Worm (Caenorhabditis elegans) whole organism, L2 larva: Measurements from ENCODE around the gene irld-64.
A peak's percentile ranks its signal among the peaks of the same experiment; 100 is the strongest.

ENCODE experiments used
- C34F6.9 ChIP-seq: fragments of 150-350 bp; optimal IDR thresholded peaks from 2 replicates; lab custom pipeline; 2014; ENCODE audit warnings: missing biosample characterization, missing genetic modification characterization
- F13H6.1 ChIP-seq: sonication (generic microtip); optimal IDR thresholded peaks from 2 replicates; lab custom pipeline; 2016; ENCODE audit warnings: missing genetic modification characterization, missing compliant biosample characterization
- R02D3.7 ChIP-seq: fragments of 150-350 bp; optimal IDR thresholded peaks from 2 replicates; lab custom pipeline; 2014; ENCODE audit warnings: missing biosample characterization, missing genetic modification characterization
- Y55F3AM.14 ChIP-seq: fragments of 200-800 bp; sonication (Bioruptor generic); optimal IDR thresholded peaks from 2 replicates; lab custom pipeline; 2018; ENCODE audit warnings: mild to moderate bottlenecking, missing genetic modification characterization, missing compliant biosample characterization
- ZK546.5 ChIP-seq: sonication (generic microtip); optimal IDR thresholded peaks from 2 replicates; lab custom pipeline; 2017; ENCODE audit warnings: missing biosample characterization, missing genetic modification characterization
- alr-1 ChIP-seq: fragments of 150-350 bp; optimal IDR thresholded peaks from 2 replicates; lab custom pipeline; 2014; ENCODE audit warnings: missing biosample characterization, missing genetic modification characterization
- aly-2 ChIP-seq: fragments of 150-350 bp; optimal IDR thresholded peaks from 2 replicates; lab custom pipeline; 2014; ENCODE audit warnings: missing biosample characterization, missing genetic modification characterization
- ama-1 ChIP-seq: fragments of 150-350 bp; optimal IDR thresholded peaks from 2 replicates; lab custom pipeline; 2018; ENCODE audit warnings: inconsistent platforms
- blmp-1 ChIP-seq: sonication (generic microtip); optimal IDR thresholded peaks from 2 replicates; lab custom pipeline; 2017; ENCODE audit warnings: missing genetic modification characterization, mild to moderate bottlenecking, missing compliant biosample characterization, antibody characterized with exemption, moderate library complexity; ENCODE audit not compliant: insufficient read depth
- ceh-16 ChIP-seq: fragments of 150-350 bp; optimal IDR thresholded peaks from 2 replicates; lab custom pipeline; 2014; ENCODE audit warnings: missing biosample characterization, missing genetic modification characterization
- ceh-82 ChIP-seq: fragments of 150-350 bp; optimal IDR thresholded peaks from 2 replicates; lab custom pipeline; 2014; ENCODE audit warnings: missing biosample characterization, missing genetic modification characterization
- crh-2 ChIP-seq: sonication (generic microtip); optimal IDR thresholded peaks from 2 replicates; lab custom pipeline; 2017; ENCODE audit warnings: missing biosample characterization, missing genetic modification characterization
- dmd-4 ChIP-seq: sonication (generic microtip); optimal IDR thresholded peaks from 2 replicates; lab custom pipeline; 2017; ENCODE audit warnings: missing biosample characterization, missing genetic modification characterization
- egl-27 ChIP-seq: sonication (generic microtip); optimal IDR thresholded peaks from 3 replicates; lab custom pipeline; 2017; ENCODE audit warnings: missing biosample characterization, missing genetic modification reagents, missing genetic modification characterization
- elt-1 ChIP-seq: fragments of 150-350 bp; optimal IDR thresholded peaks from 2 replicates; lab custom pipeline; 2014; ENCODE audit warnings: missing biosample characterization, missing genetic modification characterization
- elt-3 ChIP-seq: sonication (generic microtip); optimal IDR thresholded peaks from 2 replicates; lab custom pipeline; 2017; ENCODE audit warnings: missing biosample characterization, missing genetic modification characterization
- fos-1 ChIP-seq: fragments of 150-350 bp; optimal IDR thresholded peaks from 2 replicates; lab custom pipeline; 2014; ENCODE audit warnings: missing biosample characterization, missing genetic modification characterization
- gmeb-1 ChIP-seq: fragments of 150-350 bp; optimal IDR thresholded peaks from 2 replicates; lab custom pipeline; 2014; ENCODE audit warnings: missing biosample characterization, missing genetic modification characterization
- lin-11 ChIP-seq: fragments of 150-350 bp; sonication (generic microtip); optimal IDR thresholded peaks from 2 replicates; lab custom pipeline; 2014; ENCODE audit warnings: missing biosample characterization, missing genetic modification characterization, inconsistent platforms, mixed read lengths
- lin-13 ChIP-seq: fragments of 150-350 bp; optimal IDR thresholded peaks from 2 replicates; lab custom pipeline; 2014; ENCODE audit warnings: missing biosample characterization, missing genetic modification reagents, missing genetic modification characterization
- lin-39 ChIP-seq: fragments of 150-350 bp; optimal IDR thresholded peaks from 2 replicates; lab custom pipeline; 2014; ENCODE audit warnings: missing biosample characterization, missing genetic modification reagents, missing genetic modification characterization
- lsy-2 ChIP-seq, 2 experiments: fragments of 150-350 bp in 1 of 2; sonication (generic microtip) in 1 of 2; optimal IDR thresholded peaks; 2 replicates each; lab custom pipeline; 2014 to 2017; ENCODE audit warnings: missing biosample characterization in 2 of 2, missing genetic modification characterization in 2 of 2
- mab-5 ChIP-seq: fragments of 150-350 bp; optimal IDR thresholded peaks from 2 replicates; lab custom pipeline; 2014; ENCODE audit warnings: missing biosample characterization, missing genetic modification characterization
- mbf-1 ChIP-seq: sonication (generic microtip); optimal IDR thresholded peaks from 2 replicates; lab custom pipeline; 2017; ENCODE audit warnings: missing biosample characterization, missing genetic modification characterization
- mdl-1 ChIP-seq, 2 experiments: fragments of 150-350 bp in 1 of 2; sonication (generic microtip) in 1 of 2; optimal IDR thresholded peaks; 2 replicates each; lab custom pipeline; 2017; ENCODE audit warnings: missing biosample characterization in 2 of 2, missing genetic modification characterization in 2 of 2
- nhr-10 ChIP-seq: sonication (generic microtip); optimal IDR thresholded peaks from 2 replicates; lab custom pipeline; 2017; ENCODE audit warnings: missing biosample characterization, missing genetic modification characterization
- nhr-11 ChIP-seq: fragments of 150-350 bp; optimal IDR thresholded peaks from 2 replicates; lab custom pipeline; 2014; ENCODE audit warnings: missing biosample characterization, missing genetic modification characterization
- nhr-12 ChIP-seq: fragments of 150-350 bp; optimal IDR thresholded peaks from 2 replicates; lab custom pipeline; 2014; ENCODE audit warnings: missing biosample characterization, missing genetic modification characterization
- nhr-129 ChIP-seq: fragments of 150-350 bp; optimal IDR thresholded peaks from 2 replicates; lab custom pipeline; 2014; ENCODE audit warnings: missing biosample characterization, missing genetic modification characterization
- nhr-21 ChIP-seq: fragments of 150-350 bp; optimal IDR thresholded peaks from 2 replicates; lab custom pipeline; 2014; ENCODE audit warnings: missing biosample characterization, missing genetic modification characterization
- nhr-23 ChIP-seq: fragments of 150-350 bp; optimal IDR thresholded peaks from 2 replicates; lab custom pipeline; 2014; ENCODE audit warnings: missing biosample characterization, missing genetic modification reagents, missing genetic modification characterization
- nhr-237 ChIP-seq: fragments of 150-350 bp; optimal IDR thresholded peaks from 2 replicates; lab custom pipeline; 2014; ENCODE audit warnings: missing biosample characterization, missing genetic modification characterization
- nhr-25 ChIP-seq: fragments of 150-350 bp; sonication (generic microtip); optimal IDR thresholded peaks from 3 replicates; lab custom pipeline; 2014; ENCODE audit warnings: missing biosample characterization, missing genetic modification characterization
- nhr-6 ChIP-seq: fragments of 150-350 bp; optimal IDR thresholded peaks from 2 replicates; lab custom pipeline; 2014; ENCODE audit warnings: missing biosample characterization, missing genetic modification characterization
- nhr-77 ChIP-seq: fragments of 150-350 bp; optimal IDR thresholded peaks from 2 replicates; lab custom pipeline; 2014; ENCODE audit warnings: missing biosample characterization, missing genetic modification characterization
- peb-1 ChIP-seq: fragments of 150-350 bp; optimal IDR thresholded peaks from 2 replicates; lab custom pipeline; 2014; ENCODE audit warnings: missing biosample characterization, missing genetic modification characterization
- sem-4 ChIP-seq: fragments of 150-350 bp; optimal IDR thresholded peaks from 2 replicates; lab custom pipeline; 2014; ENCODE audit warnings: missing biosample characterization, missing genetic modification reagents, missing genetic modification characterization
- skn-1 ChIP-seq: sonication (generic microtip); optimal IDR thresholded peaks from 2 replicates; lab custom pipeline; 2017; ENCODE audit warnings: missing biosample characterization, missing genetic modification characterization
- sma-3 ChIP-seq: sonication (generic microtip); optimal IDR thresholded peaks from 2 replicates; lab custom pipeline; 2016; ENCODE audit warnings: missing genetic modification reagents, missing genetic modification characterization, missing compliant biosample characterization
- sma-9 ChIP-seq, 2 experiments: fragments of 150-350 bp in 1 of 2; sonication (generic microtip) in 1 of 2; optimal IDR thresholded peaks; 2 replicates each; lab custom pipeline; 2014 to 2016; ENCODE audit warnings: missing genetic modification characterization in 2 of 2, mild to moderate bottlenecking in 1 of 2, missing biosample characterization in 1 of 2, missing compliant biosample characterization in 1 of 2, missing genetic modification reagents in 1 of 2, moderate library complexity in 1 of 2
- snpc-4 ChIP-seq: fragments of 150-350 bp; optimal IDR thresholded peaks from 2 replicates; lab custom pipeline; 2014; ENCODE audit warnings: missing biosample characterization, missing genetic modification characterization
- unc-39 ChIP-seq: fragments of 150-350 bp; optimal IDR thresholded peaks from 2 replicates; lab custom pipeline; 2014; ENCODE audit warnings: missing biosample characterization, missing genetic modification characterization
- unc-55 ChIP-seq: fragments of 150-350 bp; sonication (generic microtip); optimal IDR thresholded peaks from 3 replicates; lab custom pipeline; 2014; ENCODE audit warnings: missing biosample characterization, missing genetic modification reagents, missing genetic modification characterization
- unc-62 ChIP-seq: fragments of 150-350 bp; optimal IDR thresholded peaks from 2 replicates; lab custom pipeline; 2014; ENCODE audit warnings: missing biosample characterization, missing genetic modification reagents, missing genetic modification characterization
- zag-1 ChIP-seq: fragments of 150-350 bp; optimal IDR thresholded peaks from 2 replicates; lab custom pipeline; 2014; ENCODE audit warnings: missing biosample characterization, missing genetic modification characterization
- ztf-1 ChIP-seq: fragments of 200-800 bp; sonication (Bioruptor generic); conservative IDR thresholded peaks from 2 replicates; pipeline ENCODE4 v1.3.6; 2022; ENCODE audit warnings: missing genetic modification characterization, missing compliant biosample characterization
- ztf-11 ChIP-seq: sonication (generic microtip); optimal IDR thresholded peaks from 2 replicates; lab custom pipeline; 2017; ENCODE audit warnings: missing biosample characterization, missing genetic modification characterization
- ztf-4 ChIP-seq: fragments of 150-350 bp; optimal IDR thresholded peaks from 2 replicates; lab custom pipeline; 2014; ENCODE audit warnings: missing biosample characterization, missing genetic modification characterization

Gene irld-64

ce11 chrII:2975561-2976230 lies 45.3 kb upstream of the irld-64 start (continued):
- TF ChIP-seq nhr-237 (no peak), nhr-10 (tag; lab: Kevin White, UChicago) (no peak), F13H6.1 (no peak), unc-39 (no peak), mdl-1 (tag; optimal IDR thresholded peaks at IDR 0.05; lab: Kevin White, UChicago) (peak in 1 of 2 experiments; percentile 3), sma-3 (GFP tag; lab: Kevin White, UChicago) (no peak), ztf-1 (GFP tag; lab: Robert Waterston, UW) (no peak), ztf-11 (tag; lab: Kevin White, UChicago) (no peak), aly-2 (tag; lab: Kevin White, UChicago) (no peak), ceh-16 (tag; lab: Kevin White, UChicago) (no peak), alr-1 (no peak), mab-5 (no peak), egl-27 (tag; lab: Kevin White, UChicago) (no peak), zag-1 (tag; lab: Kevin White, UChicago) (no peak)

- TF ChIP-seq crh-2 (tag; lab: Kevin White, UChicago) (peak; percentile 96), mbf-1 (no peak), nhr-12 (tag; lab: Kevin White, UChicago) (no peak), lin-11 (tag; lab: Kevin White, UChicago) (peak; percentile 86), zag-1 (tag; lab: Kevin White, UChicago) (peak; percentile 90), egl-27 (tag; lab: Kevin White, UChicago) (peak; percentile 99), nhr-237 (peak; percentile 69), lin-39 (tag; lab: Kevin White, UChicago) (no peak), fos-1 (tag; lab: Kevin White, UChicago) (peak; percentile 87), skn-1 (tag; lab: Kevin White, UChicago) (no peak), elt-1 (peak; percentile 49), mab-5 (peak; percentile 95), unc-62 (GFP tag; lab: Kevin White, UChicago) (peak; percentile 16), ztf-1 (GFP tag; lab: Robert Waterston, UW) (no peak), lin-13 (peak; percentile 96), R02D3.7 (tag; lab: Kevin White, UChicago) (peak; percentile 40), Y55F3AM.14 (peak; percentile 97), dmd-4 (tag; lab: Kevin White, UChicago) (no peak), aly-2 (tag; lab: Kevin White, UChicago) (no peak), ama-1 (lab: Kevin White, UChicago) (peak; percentile 81), unc-39 (no peak), ztf-4 (tag; lab: Kevin White, UChicago) (peak; percentile 96), ztf-11 (tag; lab: Kevin White, UChicago) (peak; percentile 71), nhr-11 (tag; lab: Kevin White, UChicago) (no peak), nhr-129 (tag; lab: Kevin White, UChicago) (peak; percentile 90), sma-3 (GFP tag; lab: Kevin White, UChicago) (peak; percentile 88), blmp-1 (tag; lab: Kevin White, UChicago) (peak; percentile 79), peb-1 (no peak), F13H6.1 (peak; percentile 97), nhr-23 (tag; lab: Kevin White, UChicago) (no peak), ceh-82 (tag; lab: Kevin White, UChicago) (peak; percentile 26), ZK546.5 (tag; lab: Kevin White, UChicago) (peak; percentile 32), nhr-25 (tag; lab: Kevin White, UChicago) (peak; percentile 97), nhr-21 (tag; lab: Kevin White, UChicago) (peak; percentile 96), unc-55 (GFP tag; lab: Kevin White, UChicago) (peak; percentile 89), mdl-1 (tag; optimal IDR thresholded peaks at IDR 0.05; lab: Kevin White, UChicago) (peak; percentile 95 to 98), nhr-6 (tag; lab: Kevin White, UChicago) (peak; percentile 88), C34F6.9 (tag; lab: Kevin White, UChicago) (peak; percentile 90), sem-4 (peak; percentile 93), snpc-4 (tag; lab: Kevin White, UChicago) (peak; percentile 72), ceh-16 (tag; lab: Kevin White, UChicago) (peak; percentile 83), nhr-10 (tag; lab: Kevin White, UChicago) (peak; percentile 51), sma-9 (GFP tag; optimal IDR thresholded peaks at IDR 0.05; lab: Kevin White, UChicago) (peak; percentile 99), sma-9 (tag; optimal IDR thresholded peaks at IDR 0.05; lab: Kevin White, UChicago) (peak; percentile 76), elt-3 (tag; lab: Kevin White, UChicago) (no peak), gmeb-1 (tag; lab: Kevin White, UChicago) (peak; percentile 91), alr-1 (no peak), lsy-2 (tag; optimal IDR thresholded peaks at IDR 0.05; lab: Kevin White, UChicago) (peak; percentile 90 to 93), nhr-77 (tag; lab: Kevin White, UChicago) (peak; percentile 30)
These were observed 43.6 kb upstream of the irld-64 start for ce11 chrII:2973940-2974402.
